Worm (Caenorhabditis elegans) whole organism, L2 larva: ENCODE results near the gene srw-62.

Experiments used
- C34F6.9 ChIP-seq: fragments of 150-350 bp; optimal IDR thresholded peaks from 2 replicates; lab custom pipeline; 2014; ENCODE audit warnings: missing biosample characterization, missing genetic modification characterization
- F13H6.1 ChIP-seq: sonication (generic microtip); optimal IDR thresholded peaks from 2 replicates; lab custom pipeline; 2016; ENCODE audit warnings: missing genetic modification characterization, missing compliant biosample characterization
- R02D3.7 ChIP-seq: fragments of 150-350 bp; optimal IDR thresholded peaks from 2 replicates; lab custom pipeline; 2014; ENCODE audit warnings: missing biosample characterization, missing genetic modification characterization
- Y55F3AM.14 ChIP-seq: fragments of 200-800 bp; sonication (Bioruptor generic); optimal IDR thresholded peaks from 2 replicates; lab custom pipeline; 2018; ENCODE audit warnings: mild to moderate bottlenecking, missing genetic modification characterization, missing compliant biosample characterization
- alr-1 ChIP-seq: fragments of 150-350 bp; optimal IDR thresholded peaks from 2 replicates; lab custom pipeline; 2014; ENCODE audit warnings: missing biosample characterization, missing genetic modification characterization
- aly-2 ChIP-seq: fragments of 150-350 bp; optimal IDR thresholded peaks from 2 replicates; lab custom pipeline; 2014; ENCODE audit warnings: missing biosample characterization, missing genetic modification characterization
- ama-1 ChIP-seq: fragments of 150-350 bp; optimal IDR thresholded peaks from 2 replicates; lab custom pipeline; 2018; ENCODE audit warnings: inconsistent platforms
- blmp-1 ChIP-seq: sonication (generic microtip); optimal IDR thresholded peaks from 2 replicates; lab custom pipeline; 2017; ENCODE audit warnings: missing genetic modification characterization, mild to moderate bottlenecking, missing compliant biosample characterization, antibody characterized with exemption, moderate library complexity; ENCODE audit not compliant: insufficient read depth
- ceh-16 ChIP-seq: fragments of 150-350 bp; optimal IDR thresholded peaks from 2 replicates; lab custom pipeline; 2014; ENCODE audit warnings: missing biosample characterization, missing genetic modification characterization
- crh-2 ChIP-seq: sonication (generic microtip); optimal IDR thresholded peaks from 2 replicates; lab custom pipeline; 2017; ENCODE audit warnings: missing biosample characterization, missing genetic modification characterization
- egl-27 ChIP-seq: sonication (generic microtip); optimal IDR thresholded peaks from 3 replicates; lab custom pipeline; 2017; ENCODE audit warnings: missing biosample characterization, missing genetic modification reagents, missing genetic modification characterization
- fos-1 ChIP-seq: fragments of 150-350 bp; optimal IDR thresholded peaks from 2 replicates; lab custom pipeline; 2014; ENCODE audit warnings: missing biosample characterization, missing genetic modification characterization
- gmeb-1 ChIP-seq: fragments of 150-350 bp; optimal IDR thresholded peaks from 2 replicates; lab custom pipeline; 2014; ENCODE audit warnings: missing biosample characterization, missing genetic modification characterization
- lin-11 ChIP-seq: fragments of 150-350 bp; sonication (generic microtip); optimal IDR thresholded peaks from 2 replicates; lab custom pipeline; 2014; ENCODE audit warnings: missing biosample characterization, missing genetic modification characterization, inconsistent platforms, mixed read lengths
- lin-13 ChIP-seq: fragments of 150-350 bp; optimal IDR thresholded peaks from 2 replicates; lab custom pipeline; 2014; ENCODE audit warnings: missing biosample characterization, missing genetic modification reagents, missing genetic modification characterization
- nhr-11 ChIP-seq: fragments of 150-350 bp; optimal IDR thresholded peaks from 2 replicates; lab custom pipeline; 2014; ENCODE audit warnings: missing biosample characterization, missing genetic modification characterization
- nhr-12 ChIP-seq: fragments of 150-350 bp; optimal IDR thresholded peaks from 2 replicates; lab custom pipeline; 2014; ENCODE audit warnings: missing biosample characterization, missing genetic modification characterization
- nhr-129 ChIP-seq: fragments of 150-350 bp; optimal IDR thresholded peaks from 2 replicates; lab custom pipeline; 2014; ENCODE audit warnings: missing biosample characterization, missing genetic modification characterization
- nhr-237 ChIP-seq: fragments of 150-350 bp; optimal IDR thresholded peaks from 2 replicates; lab custom pipeline; 2014; ENCODE audit warnings: missing biosample characterization, missing genetic modification characterization
- nhr-25 ChIP-seq: fragments of 150-350 bp; sonication (generic microtip); optimal IDR thresholded peaks from 3 replicates; lab custom pipeline; 2014; ENCODE audit warnings: missing biosample characterization, missing genetic modification characterization
- nhr-6 ChIP-seq: fragments of 150-350 bp; optimal IDR thresholded peaks from 2 replicates; lab custom pipeline; 2014; ENCODE audit warnings: missing biosample characterization, missing genetic modification characterization
- peb-1 ChIP-seq: fragments of 150-350 bp; optimal IDR thresholded peaks from 2 replicates; lab custom pipeline; 2014; ENCODE audit warnings: missing biosample characterization, missing genetic modification characterization
- sem-4 ChIP-seq: fragments of 150-350 bp; optimal IDR thresholded peaks from 2 replicates; lab custom pipeline; 2014; ENCODE audit warnings: missing biosample characterization, missing genetic modification reagents, missing genetic modification characterization
- skn-1 ChIP-seq: sonication (generic microtip); optimal IDR thresholded peaks from 2 replicates; lab custom pipeline; 2017; ENCODE audit warnings: missing biosample characterization, missing genetic modification characterization
- sma-3 ChIP-seq: sonication (generic microtip); optimal IDR thresholded peaks from 2 replicates; lab custom pipeline; 2016; ENCODE audit warnings: missing genetic modification reagents, missing genetic modification characterization, missing compliant biosample characterization
- snpc-4 ChIP-seq: fragments of 150-350 bp; optimal IDR thresholded peaks from 2 replicates; lab custom pipeline; 2014; ENCODE audit warnings: missing biosample characterization, missing genetic modification characterization
- unc-55 ChIP-seq: fragments of 150-350 bp; sonication (generic microtip); optimal IDR thresholded peaks from 3 replicates; lab custom pipeline; 2014; ENCODE audit warnings: missing biosample characterization, missing genetic modification reagents, missing genetic modification characterization
- ztf-1 ChIP-seq: fragments of 200-800 bp; sonication (Bioruptor generic); conservative IDR thresholded peaks from 2 replicates; pipeline ENCODE4 v1.3.6; 2022; ENCODE audit warnings: missing genetic modification characterization, missing compliant biosample characterization
- ztf-11 ChIP-seq: sonication (generic microtip); optimal IDR thresholded peaks from 2 replicates; lab custom pipeline; 2017; ENCODE audit warnings: missing biosample characterization, missing genetic modification characterization

srw-62 gene

ce11 chrII:7845571-7846236 lies 20.5 kb downstream of the srw-62 start, which contains the start of gene T09A5.4:
Gene T09A5.4, plus strand, starts transcription at chrII:7846186.
- TF ChIP-seq nhr-11 (tag; lab: Kevin White, UChicago) (no peak), C34F6.9 (tag; lab: Kevin White, UChicago) (peak; percentile 17), F13H6.1 (peak; percentile 33), Y55F3AM.14 (GFP tag; lab: Kevin White, UChicago) (no peak), unc-55 (peak; percentile 30)

ce11 chrII:7849697-7850096 lies 24.5 kb downstream of the srw-62 start, which contains the start of gene acr-7:
Gene acr-7, minus strand, starts transcription at chrII:7849797.
- TF ChIP-seq nhr-12 (no peak), blmp-1 (tag; lab: Kevin White, UChicago) (no peak), nhr-237 (tag; lab: Kevin White, UChicago) (no peak), snpc-4 (tag; lab: Kevin White, UChicago) (no peak), alr-1 (tag; lab: Kevin White, UChicago) (no peak)

ce11 chrII:7850575-7850974 lies 25.4 kb downstream of the srw-62 start:
- peak; percentile 50 for TF ChIP-seq sem-4 (tag; lab: Kevin White, UChicago)
- peak; percentile 16 for TF ChIP-seq nhr-25
- TF ChIP-seq ztf-11 (tag; lab: Kevin White, UChicago) = no peak

DNA sequence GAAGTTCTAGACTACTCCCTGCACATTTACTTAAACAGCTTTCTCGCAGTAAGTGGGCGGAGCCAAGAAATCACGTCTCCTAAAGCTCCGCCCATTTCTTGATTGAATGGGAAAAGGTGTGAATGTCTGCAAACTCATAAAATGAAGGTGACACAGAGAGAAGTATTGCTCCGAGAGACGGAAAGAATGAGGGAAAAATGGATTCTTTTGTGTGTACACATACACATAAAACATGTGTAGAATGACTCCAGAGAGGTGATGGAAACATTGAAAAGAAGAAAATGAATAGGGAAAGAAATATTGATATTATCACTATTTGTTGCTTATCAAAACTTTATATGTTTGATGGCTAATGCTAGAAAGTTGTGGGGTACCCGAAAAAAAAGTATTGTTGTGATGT lies 26.3 kb downstream of the srw-62 start:
- TF ChIP-seq peb-1 (tag; lab: Kevin White, UChicago) (no peak), blmp-1 (tag; lab: Kevin White, UChicago) (no peak), nhr-129 (tag; lab: Kevin White, UChicago) (peak; percentile 3), snpc-4 (tag; lab: Kevin White, UChicago) (no peak), C34F6.9 (tag; lab: Kevin White, UChicago) (peak; percentile 12), lin-13 (GFP tag; lab: Kevin White, UChicago) (no peak), fos-1 (tag; lab: Kevin White, UChicago) (peak; percentile 41), nhr-6 (tag; lab: Kevin White, UChicago) (no peak), sma-3 (GFP tag; lab: Kevin White, UChicago) (no peak)

- TF ChIP-seq lin-13 (GFP tag; lab: Kevin White, UChicago) (no peak), snpc-4 (tag; lab: Kevin White, UChicago) (no peak), gmeb-1 (no peak), ceh-16 (tag; lab: Kevin White, UChicago) (no peak), fos-1 (tag; lab: Kevin White, UChicago) (no peak), nhr-25 (no peak), sma-3 (GFP tag; lab: Kevin White, UChicago) (no peak), ama-1 (lab: Kevin White, UChicago) (no peak), C34F6.9 (tag; lab: Kevin White, UChicago) (no peak), nhr-129 (tag; lab: Kevin White, UChicago) (no peak), skn-1 (tag; lab: Kevin White, UChicago) (no peak)
Observed at ce11 chrII:7853679-7854078, 28.5 kb downstream of the srw-62 start, which contains the start of gene T09A5.5. Gene T09A5.5, minus strand, starts transcription at chrII:7853779.

ce11 chrII:7854942-7855341 lies 29.7 kb downstream of the srw-62 start, which contains the start of gene mdt-10:
Gene mdt-10, minus strand, starts transcription at chrII:7855042.
- TF ChIP-seq R02D3.7 (tag; lab: Kevin White, UChicago) (no peak), Y55F3AM.14 (GFP tag; lab: Kevin White, UChicago) (no peak), ztf-11 (tag; lab: Kevin White, UChicago) (no peak), aly-2 (tag; lab: Kevin White, UChicago) (no peak), nhr-129 (tag; lab: Kevin White, UChicago) (no peak), lin-11 (tag; lab: Kevin White, UChicago) (no peak), nhr-11 (tag; lab: Kevin White, UChicago) (no peak), nhr-12 (no peak)

DNA sequence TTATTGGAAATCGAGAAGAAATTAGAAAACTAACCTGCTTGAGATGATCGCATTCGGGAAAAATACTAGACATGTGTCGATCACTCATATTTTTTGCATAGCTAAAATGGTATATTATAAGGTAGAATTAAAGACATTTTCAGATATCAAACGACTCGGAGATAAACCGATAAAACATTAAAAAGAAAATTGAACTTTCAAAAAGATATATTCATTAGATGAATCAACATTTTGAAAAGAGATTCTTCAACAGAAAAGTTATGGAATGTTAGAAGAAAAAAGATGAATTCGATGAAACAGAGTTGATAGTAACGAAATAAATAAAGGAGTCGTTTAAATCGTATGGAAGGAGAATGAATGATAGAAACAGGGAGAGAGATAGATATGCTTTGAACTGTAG lies 30.4 kb downstream of the srw-62 start, which contains the start of gene mdmh-35:
TSS of gene mdmh-35 (minus strand) at position 101 of the 400 bp plus-strand sequence.
- no peak for TF ChIP-seq ztf-1 (GFP tag; lab: Robert Waterston, UW)
- TF ChIP-seq egl-27 (tag; lab: Kevin White, UChicago) = no peak
- TF ChIP-seq crh-2 (tag; lab: Kevin White, UChicago) = no peak
- TF ChIP-seq Y55F3AM.14 (GFP tag; lab: Kevin White, UChicago) = no peak
